Worm (Caenorhabditis elegans) whole organism, L1 larva: Measurements from ENCODE around the gene nstp-6.

ENCODE experiments used
- alr-1 ChIP-seq: fragments of 200-800 bp; sonication (Bioruptor generic); optimal IDR thresholded peaks from 2 replicates; lab custom pipeline; 2018; ENCODE audit warnings: borderline replicate concordance, mild to moderate bottlenecking, missing genetic modification characterization, missing compliant biosample characterization
- ceh-82 ChIP-seq, 3 experiments: fragments of 150-350 bp in 1 of 3; sonication (generic microtip) in 2 of 3; optimal IDR thresholded peaks; 2 replicates each; lab custom pipeline; 2014 to 2017; ENCODE audit warnings: missing biosample characterization in 3 of 3, missing genetic modification characterization in 3 of 3
- dpl-1 ChIP-seq, 3 experiments: fragments of 150-350 bp in 2 of 3; sonication (generic microtip) in 1 of 3; optimal IDR thresholded peaks; 2 replicates each; lab custom pipeline; 2014 to 2017; ENCODE audit warnings: missing biosample characterization in 3 of 3, missing genetic modification characterization in 3 of 3, missing genetic modification reagents in 3 of 3
- dsc-1 ChIP-seq: sonication (generic microtip); optimal IDR thresholded peaks from 2 replicates; lab custom pipeline; 2016; ENCODE audit warnings: mild to moderate bottlenecking, missing genetic modification characterization, missing compliant biosample characterization
- efl-1 ChIP-seq, 4 experiments: fragments of 150-350 bp; optimal IDR thresholded peaks in 3 of 4; peaks in 1 of 4; 1 replicate in 1 of 4; 2 replicates in 3 of 4; lab custom pipeline; 2014; ENCODE audit warnings: missing biosample characterization in 2 of 4, missing genetic modification characterization in 2 of 4, missing genetic modification reagents in 2 of 4
- egl-27 ChIP-seq, 2 experiments: fragments of 150-350 bp in 1 of 2; sonication (generic microtip); optimal IDR thresholded peaks; 3 replicates each; lab custom pipeline; 2017 to 2018; ENCODE audit warnings: missing biosample characterization in 2 of 2, missing genetic modification characterization in 2 of 2, missing genetic modification reagents in 2 of 2
- elt-2 ChIP-seq: sonication (generic microtip); optimal IDR thresholded peaks from 2 replicates; lab custom pipeline; 2016; ENCODE audit warnings: missing genetic modification characterization, mild to moderate bottlenecking, inconsistent platforms, missing compliant biosample characterization, missing genetic modification reagents
- elt-3 ChIP-seq, 6 experiments: fragments of 150-350 bp in 1 of 6; sonication (generic microtip); optimal IDR thresholded peaks; 2 replicates each; lab custom pipeline; 2017 to 2018; ENCODE audit warnings: missing biosample characterization in 6 of 6, missing genetic modification characterization in 6 of 6, inconsistent platforms in 1 of 6
- fkh-10 ChIP-seq: sonication (generic microtip); optimal IDR thresholded peaks from 2 replicates; lab custom pipeline; 2017; ENCODE audit warnings: missing biosample characterization, missing genetic modification reagents, missing genetic modification characterization
- fkh-4 ChIP-seq: sonication (generic microtip); optimal IDR thresholded peaks from 2 replicates; lab custom pipeline; 2016; ENCODE audit warnings: missing compliant biosample characterization, missing genetic modification characterization, borderline replicate concordance
- fkh-8 ChIP-seq: sonication (generic microtip); optimal IDR thresholded peaks from 2 replicates; lab custom pipeline; 2016; ENCODE audit warnings: mild to moderate bottlenecking, missing genetic modification characterization, missing compliant biosample characterization
- fos-1 ChIP-seq: fragments of 150-350 bp; optimal IDR thresholded peaks from 2 replicates; lab custom pipeline; 2014; ENCODE audit warnings: missing biosample characterization, missing genetic modification characterization
- grh-1 ChIP-seq: fragments of 200-800 bp; sonication (Bioruptor generic); IDR thresholded peaks from 2 replicates; pipeline ENCODE4 v1.3.6; 2022; ENCODE audit warnings: missing genetic modification reagents, missing genetic modification characterization, missing compliant biosample characterization
- irx-1 ChIP-seq: sonication (generic microtip); optimal IDR thresholded peaks from 2 replicates; lab custom pipeline; 2016; ENCODE audit warnings: missing genetic modification characterization, missing compliant biosample characterization
- lin-35 ChIP-seq, 2 experiments: fragments of 150-350 bp; optimal IDR thresholded peaks; 2 replicates each; lab custom pipeline; 2014; ENCODE audit warnings: missing biosample characterization in 2 of 2, missing genetic modification characterization in 2 of 2, missing genetic modification reagents in 2 of 2
- lin-39 ChIP-seq: fragments of 150-350 bp; optimal IDR thresholded peaks from 2 replicates; lab custom pipeline; 2014; ENCODE audit warnings: missing biosample characterization, missing genetic modification reagents, missing genetic modification characterization
- lir-3 ChIP-seq: sonication (generic microtip); optimal IDR thresholded peaks from 2 replicates; lab custom pipeline; 2016; ENCODE audit warnings: mild to moderate bottlenecking, missing genetic modification characterization, moderate library complexity, missing compliant biosample characterization; ENCODE audit not compliant: poor library complexity
- mdl-1 ChIP-seq, 2 experiments: fragments of 150-350 bp; optimal IDR thresholded peaks; 2 replicates each; lab custom pipeline; 2014 to 2017; ENCODE audit warnings: missing biosample characterization in 2 of 2, missing genetic modification characterization in 2 of 2, inconsistent platforms in 1 of 2
- mef-2 ChIP-seq: fragments of 150-350 bp; optimal IDR thresholded peaks from 2 replicates; lab custom pipeline; 2014; ENCODE audit warnings: missing biosample characterization, missing genetic modification characterization
- nhr-19 ChIP-seq: fragments of 200-800 bp; sonication (Bioruptor generic); conservative IDR thresholded peaks from 2 replicates; pipeline ENCODE4 v1.3.6; 2022; ENCODE audit warnings: missing genetic modification characterization, missing compliant biosample characterization
- nhr-20 ChIP-seq: sonication (generic microtip); optimal IDR thresholded peaks from 2 replicates; lab custom pipeline; 2016; ENCODE audit warnings: mild to moderate bottlenecking, missing genetic modification characterization, missing compliant biosample characterization
- nhr-47 ChIP-seq: sonication (generic microtip); optimal IDR thresholded peaks from 2 replicates; lab custom pipeline; 2016; ENCODE audit warnings: mild to moderate bottlenecking, missing genetic modification characterization, moderate library complexity, missing compliant biosample characterization
- nhr-76 ChIP-seq: sonication (generic microtip); optimal IDR thresholded peaks from 2 replicates; lab custom pipeline; 2017; ENCODE audit warnings: missing biosample characterization, missing genetic modification characterization
- nhr-85 ChIP-seq: sonication (generic microtip); peaks from one replicate; lab custom pipeline; 2016; ENCODE audit warnings: missing genetic modification characterization, inconsistent platforms, missing compliant biosample characterization
- nhr-90 ChIP-seq: sonication (generic microtip); optimal IDR thresholded peaks from 2 replicates; lab custom pipeline; 2016; ENCODE audit warnings: mild to moderate bottlenecking, missing genetic modification characterization, missing compliant biosample characterization; ENCODE audit not compliant: poor library complexity
- pag-3 ChIP-seq: sonication (generic microtip); optimal IDR thresholded peaks from 2 replicates; lab custom pipeline; 2017; ENCODE audit warnings: missing genetic modification characterization, mild to moderate bottlenecking, missing compliant biosample characterization, antibody characterized with exemption, borderline replicate concordance; ENCODE audit not compliant: insufficient read depth
- pqm-1 ChIP-seq: sonication (generic microtip); optimal IDR thresholded peaks from 3 replicates; lab custom pipeline; 2017; ENCODE audit warnings: missing biosample characterization, missing genetic modification characterization
- skn-1 ChIP-seq: fragments of 150-350 bp; optimal IDR thresholded peaks from 2 replicates; lab custom pipeline; 2014; ENCODE audit warnings: missing biosample characterization, missing genetic modification characterization
- snu-23 ChIP-seq: sonication (generic microtip); optimal IDR thresholded peaks from 2 replicates; lab custom pipeline; 2016; ENCODE audit warnings: missing genetic modification characterization, missing compliant biosample characterization
- sox-4 ChIP-seq: sonication (generic microtip); optimal IDR thresholded peaks from 2 replicates; lab custom pipeline; 2016; ENCODE audit warnings: missing genetic modification characterization, missing compliant biosample characterization
- sup-37 ChIP-seq: fragments of 200-800 bp; sonication (Bioruptor generic); optimal IDR thresholded peaks from 2 replicates; lab custom pipeline; 2018; ENCODE audit warnings: mild to moderate bottlenecking, missing genetic modification characterization, missing compliant biosample characterization
- swsn-7 ChIP-seq: sonication (generic microtip); optimal IDR thresholded peaks from 2 replicates; lab custom pipeline; 2016; ENCODE audit warnings: missing genetic modification characterization, missing compliant biosample characterization
- tbx-2 ChIP-seq: sonication (generic microtip); optimal IDR thresholded peaks from 2 replicates; lab custom pipeline; 2016; ENCODE audit warnings: missing genetic modification characterization, missing compliant biosample characterization
- tlp-1 ChIP-seq: fragments of 150-350 bp; optimal IDR thresholded peaks from 2 replicates; lab custom pipeline; 2014; ENCODE audit warnings: missing biosample characterization, missing genetic modification characterization
- unc-130 ChIP-seq: fragments of 150-350 bp; optimal IDR thresholded peaks from 2 replicates; lab custom pipeline; 2017; ENCODE audit warnings: missing biosample characterization, missing genetic modification characterization, inconsistent platforms
- unc-30 ChIP-seq: sonication (generic microtip); optimal IDR thresholded peaks from 2 replicates; lab custom pipeline; 2017; ENCODE audit warnings: missing biosample characterization, missing genetic modification characterization
- unc-62 ChIP-seq: fragments of 150-350 bp; optimal IDR thresholded peaks from 2 replicates; lab custom pipeline; 2014; ENCODE audit warnings: missing biosample characterization, missing genetic modification reagents, missing genetic modification characterization
- vab-15 ChIP-seq: sonication (generic microtip); optimal IDR thresholded peaks from 2 replicates; lab custom pipeline; 2017; ENCODE audit warnings: missing genotype, mild to moderate bottlenecking, missing genetic modification characterization, missing compliant biosample characterization
- xbp-1 ChIP-seq: sonication (generic microtip); optimal IDR thresholded peaks from 2 replicates; lab custom pipeline; 2016; ENCODE audit warnings: missing genetic modification characterization, missing compliant biosample characterization
- zip-4 ChIP-seq: fragments of 200-800 bp; sonication (Bioruptor generic); optimal IDR thresholded peaks from 2 replicates; lab custom pipeline; 2018; ENCODE audit warnings: mild to moderate bottlenecking, missing genetic modification characterization, moderate library complexity, missing compliant biosample characterization

Gene nstp-6

ce11 chrIV:3505940-3506339, 41.5 kb downstream of the nstp-6 start:
- TF ChIP-seq nhr-19 (GFP tag; lab: Robert Waterston, UW), result 0 out of 2 replicates have a peak, but pooled peaks have one; percentile 20
- no peak for TF ChIP-seq unc-30 (tag; lab: Kevin White, UChicago)
- peak in 1 of 2 experiments; percentile 11 for TF ChIP-seq efl-1 (optimal IDR thresholded peaks at IDR 0.05; lab: Kevin White, UChicago)
- TF ChIP-seq efl-1 (GFP tag; optimal IDR thresholded peaks at IDR 0.05 in 1 of 2; lab: Kevin White, UChicago), result peak in 1 of 2 experiments; percentile 61
- TF ChIP-seq elt-3 (tag; optimal IDR thresholded peaks at IDR 0.05; lab: Kevin White, UChicago), result no peak

- no peak for TF ChIP-seq mdl-1 (tag; optimal IDR thresholded peaks at IDR 0.05; lab: Kevin White, UChicago)
- no peak for TF ChIP-seq egl-27 (tag; optimal IDR thresholded peaks at IDR 0.05; lab: Kevin White, UChicago)
- TF ChIP-seq pag-3, result no peak
- TF ChIP-seq fkh-8 (tag; lab: Kevin White, UChicago), result no peak
These were observed 43.3 kb downstream of the nstp-6 start, which contains the start of gene srz-83 for ce11 chrIV:3504144-3504543. srz-83 (plus strand) TSS chrIV:3504444.

- TF ChIP-seq dsc-1 (tag; lab: Kevin White, UChicago) (no peak), mef-2 (no peak), egl-27 (tag; optimal IDR thresholded peaks at IDR 0.05; lab: Kevin White, UChicago) (no peak), skn-1 (tag; lab: Kevin White, UChicago) (no peak), xbp-1 (tag; lab: Kevin White, UChicago) (no peak), nhr-90 (tag; lab: Kevin White, UChicago) (no peak), elt-2 (no peak), lin-39 (tag; lab: Kevin White, UChicago) (no peak), grh-1 (GFP tag; lab: Robert Waterston, UW) (no peak), irx-1 (tag; lab: Kevin White, UChicago) (no peak), alr-1 (tag; lab: Kevin White, UChicago) (no peak), sox-4 (no peak), nhr-47 (tag; lab: Kevin White, UChicago) (no peak)
These were observed 45.2 kb downstream of the nstp-6 start for ce11 chrIV:3501981-3502736.

- TF ChIP-seq ceh-82 (tag; optimal IDR thresholded peaks at IDR 0.05; lab: Kevin White, UChicago), result no peak
- no peak for TF ChIP-seq tlp-1
- TF ChIP-seq nhr-20 (tag; lab: Kevin White, UChicago), result no peak
- no peak for TF ChIP-seq nhr-76
- no peak for TF ChIP-seq pqm-1 (tag; lab: Kevin White, UChicago)
- TF ChIP-seq nhr-85 (tag; lab: Kevin White, UChicago), result no peak
- TF ChIP-seq elt-2, result no peak
- no peak for TF ChIP-seq snu-23
- TF ChIP-seq lin-35 (GFP tag; optimal IDR thresholded peaks at IDR 0.05; lab: Kevin White, UChicago), result no peak
- no peak for TF ChIP-seq pag-3
- TF ChIP-seq fos-1, result no peak
These were observed 49.5 kb downstream of the nstp-6 start, which contains the start of gene ceh-53 for ce11 chrIV:3497909-3498308. ceh-53 (plus strand) TSS chrIV:3498209.

ce11 chrIV:3496358-3496757, 51.0 kb downstream of the nstp-6 start, which contains the start of gene C09G12.17:
C09G12.17 (minus strand) TSS chrIV:3496458.
- TF ChIP-seq vab-15 (no peak), sup-37 (GFP tag; lab: Kevin White, UChicago) (no peak), tbx-2 (tag; lab: Kevin White, UChicago) (no peak), elt-3 (tag; optimal IDR thresholded peaks at IDR 0.05; lab: Kevin White, UChicago) (no peak), unc-130 (no peak), swsn-7 (no peak), lir-3 (tag; lab: Kevin White, UChicago) (no peak), sox-4 (no peak), alr-1 (tag; lab: Kevin White, UChicago) (no peak), dpl-1 (GFP tag; optimal IDR thresholded peaks at IDR 0.05; lab: Kevin White, UChicago) (no peak), fkh-4 (tag; lab: Kevin White, UChicago) (no peak), nhr-20 (tag; lab: Kevin White, UChicago) (no peak), zip-4 (no peak), unc-62 (GFP tag; lab: Kevin White, UChicago) (no peak), fkh-10 (GFP tag; lab: Kevin White, UChicago) (no peak), unc-30 (tag; lab: Kevin White, UChicago) (no peak)
